Fruit fly (Drosophila melanogaster): ENCODE data around the gene CG34011.

The CG34011 gene

dm6 chr2L:5724521-5725023 lies 8.1 kb downstream of the CG34011 start, which contains the start of gene CG11030 (continued):
- TF ChIP-seq CG2202 (tag; optimal IDR thresholded peaks at IDR 0.05) (no peak), kah (GFP tag; optimal IDR thresholded peaks at IDR 0.05) (no peak), ap (GFP tag; IDR thresholded peaks at IDR 0.05) (no peak), Bdp1 (GFP tag; optimal IDR thresholded peaks at IDR 0.05) (no peak), lov (optimal IDR thresholded peaks at IDR 0.05) (no peak), lov (GFP tag; IDR thresholded peaks at IDR 0.05) (no peak), dm (GFP tag; optimal IDR thresholded peaks at IDR 0.05) (peak; percentile 86), jing (GFP tag; optimal IDR thresholded peaks at IDR 0.05) (no peak), ara (GFP tag; IDR thresholded peaks at IDR 0.05) (no peak), mld (GFP tag; IDR thresholded peaks at IDR 0.05; ENCODE audit: partially characterized antibody) (peak; percentile 99), Adf1 (GFP tag; IDR thresholded peaks at IDR 0.05) (peak; percentile 10; the same call in 1 of the 2 replicates), grn (GFP tag; optimal IDR thresholded peaks at IDR 0.05) (no peak), CrebB (tag; optimal IDR thresholded peaks at IDR 0.05) (peak; percentile 20), Abd-B (GFP tag; optimal IDR thresholded peaks at IDR 0.05) (no peak), Hand (GFP tag; optimal IDR thresholded peaks at IDR 0.05) (no peak), CG15514 (GFP tag; optimal IDR thresholded peaks at IDR 0.05) (peak; percentile 65), aop (GFP tag; IDR thresholded peaks at IDR 0.05) (no peak), CG15696 (tag; optimal IDR thresholded peaks at IDR 0.05) (no peak), Eip74EF (GFP tag; optimal IDR thresholded peaks at IDR 0.05) (no peak), CG17385 (GFP tag; optimal IDR thresholded peaks at IDR 0.05) (no peak), nerfin-1 (tag; optimal IDR thresholded peaks at IDR 0.05) (no peak), caup (GFP tag; optimal IDR thresholded peaks at IDR 0.05; ENCODE audit: severe bottlenecking) (no peak), en (GFP tag; optimal IDR thresholded peaks at IDR 0.05) (no peak), peb (GFP tag; IDR thresholded peaks at IDR 0.05) (0 out of 2 replicates have a peak, but pooled peaks have one; percentile 18), CG30020 (tag; optimal IDR thresholded peaks at IDR 0.05) (no peak), jumu (GFP tag; optimal IDR thresholded peaks at IDR 0.05) (no peak), onecut (GFP tag; IDR thresholded peaks at IDR 0.05) (peak; percentile 58), B-H1 (GFP tag; IDR thresholded peaks at IDR 0.05) (no peak), Med (GFP tag) (peak; percentile 79), unpg (GFP tag; optimal IDR thresholded peaks at IDR 0.05) (no peak), Rx (GFP tag; IDR thresholded peaks at IDR 0.05) (no peak), CG11456 (GFP tag; IDR thresholded peaks at IDR 0.05) (peak; percentile 75; the same call in 1 of the 3 replicates), kni (GFP tag; optimal IDR thresholded peaks at IDR 0.05) (peak; percentile 43), kay (GFP tag; optimal IDR thresholded peaks at IDR 0.05) (no peak), CG10267 (tag; optimal IDR thresholded peaks at IDR 0.05) (peak; percentile 26), hbn (GFP tag; IDR thresholded peaks at IDR 0.05; ENCODE audit: partially characterized antibody) (peak; percentile 98), CG16813 (GFP tag; IDR thresholded peaks at IDR 0.05; ENCODE audit: partially characterized antibody) (peak; percentile 99), Ets65A (GFP tag) (no peak), fd64A (GFP tag; optimal IDR thresholded peaks at IDR 0.05) (peak; percentile 19), Rfx (GFP tag; IDR thresholded peaks at IDR 0.05) (peak; percentile 68), CG33213 (GFP tag; optimal IDR thresholded peaks at IDR 0.05) (peak; percentile 31), schlank (tag; optimal IDR thresholded peaks at IDR 0.05) (no peak), Vsx1 (GFP tag; optimal IDR thresholded peaks at IDR 0.05) (no peak), NC2β (GFP tag; optimal IDR thresholded peaks at IDR 0.05) (no peak), bowl (GFP tag; IDR thresholded peaks at IDR 0.05) (no peak), CG12659 (GFP tag; optimal IDR thresholded peaks at IDR 0.05) (peak; percentile 44), CG34224 (GFP tag; IDR thresholded peaks at IDR 0.05; ENCODE audit: partially characterized antibody) (peak; percentile 98), ash1 (GFP tag; optimal IDR thresholded peaks at IDR 0.05) (no peak), knrl (GFP tag; IDR thresholded peaks at IDR 0.05; ENCODE audit: partially characterized antibody) (peak; percentile 98), Sin3A (optimal IDR thresholded peaks at IDR 0.05) (no peak), Doc3 (GFP tag; IDR thresholded peaks at IDR 0.05; ENCODE audit: partially characterized antibody) (peak; percentile 98)
